Worm (Caenorhabditis elegans): ENCODE data around the gene srbc-77.

srbc-77 gene

ce11 chrV:15921102-15921501 is 8.9 kb upstream of the srbc-77 start, which contains the start of gene cdr-1:
Gene cdr-1, plus strand, starts transcription at chrV:15921309.
- no peak for TF ChIP-seq hmg-1.2 (GFP tag; IDR thresholded peaks at IDR 0.05)
- TF ChIP-seq mes-4 (tag; optimal IDR thresholded peaks at IDR 0.05), result no peak
- TF ChIP-seq bed-2 (GFP tag; IDR thresholded peaks at IDR 0.05), result no peak
- no peak for TF ChIP-seq ama-1 (optimal IDR thresholded peaks at IDR 0.05)
- no peak for TF ChIP-seq ama-1 (GFP tag; optimal IDR thresholded peaks at IDR 0.05)
- no peak for TF ChIP-seq T26A5.8 (tag; optimal IDR thresholded peaks at IDR 0.05)
- TF ChIP-seq cebp-1 (GFP tag; IDR thresholded peaks at IDR 0.05), result no peak
- TF ChIP-seq cebp-1 (tag; optimal IDR thresholded peaks at IDR 0.05), result no peak
- TF ChIP-seq egl-44 (GFP tag; IDR thresholded peaks at IDR 0.05), result no peak
- TF ChIP-seq hmg-20 (GFP tag; IDR thresholded peaks at IDR 0.05), result no peak
- TF ChIP-seq nhr-120 (GFP tag; IDR thresholded peaks at IDR 0.05), result no peak
- TF ChIP-seq Y53G8AR.9 (GFP tag; conservative IDR thresholded peaks at IDR 0.05), result no peak
- no peak for TF ChIP-seq let-526 (GFP tag; IDR thresholded peaks at IDR 0.05)
- no peak for TF ChIP-seq F52B5.7 (tag; optimal IDR thresholded peaks at IDR 0.05)

DNA sequence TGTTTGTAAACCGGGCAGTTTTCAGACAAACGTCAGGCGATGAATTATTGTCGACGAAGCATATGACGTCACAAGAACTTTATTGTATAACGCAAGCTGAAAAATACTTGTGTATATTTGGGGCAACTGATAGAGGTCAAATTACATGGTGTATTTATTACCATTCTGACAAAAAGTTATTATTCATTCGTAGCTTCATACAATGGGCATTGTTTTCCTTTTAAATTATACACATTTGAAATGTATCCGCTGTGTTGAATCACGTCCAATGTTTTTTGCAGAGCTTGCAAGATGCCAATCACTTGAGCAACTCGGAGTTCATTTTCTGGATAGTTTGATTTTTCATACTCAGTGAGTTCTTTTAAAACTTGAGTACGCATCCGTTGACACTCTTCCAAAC is 7.0 kb upstream of the srbc-77 start, which contains the start of gene F35E8.13:
Gene F35E8.13, plus strand, starts transcription at position 301 of the 400 bp plus-strand sequence.
- no peak for TF ChIP-seq sptf-2 (GFP tag; optimal IDR thresholded peaks at IDR 0.05)

DNA sequence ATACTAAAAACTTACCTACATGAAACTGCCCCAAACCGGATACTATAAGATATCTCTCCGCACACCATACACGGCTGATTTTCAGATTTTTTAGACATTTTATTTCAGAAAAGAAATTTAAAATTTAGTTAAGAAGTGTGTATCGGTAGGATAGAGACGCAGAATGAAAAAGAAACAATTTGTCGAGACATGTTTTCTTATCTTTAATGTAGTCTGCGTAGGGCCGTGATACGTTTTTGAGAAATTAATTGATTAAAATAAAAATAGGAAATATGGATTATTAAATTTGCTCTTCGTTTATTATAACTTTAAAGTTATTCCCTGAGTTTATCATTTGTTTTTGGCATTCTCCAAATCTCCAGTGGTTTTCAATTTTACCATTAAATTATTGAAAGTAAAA is 5.7 kb upstream of the srbc-77 start, which contains the start of gene nhr-108:
Gene nhr-108, minus strand, starts transcription at position 166 of the 400 bp plus-strand sequence.
- TF ChIP-seq snpc-4 (GFP tag; optimal IDR thresholded peaks at IDR 0.05) (no peak), snpc-4 (tag; optimal IDR thresholded peaks at IDR 0.05) (no peak), rec-8 (tag; optimal IDR thresholded peaks at IDR 0.05) (no peak), hmg-20 (GFP tag; IDR thresholded peaks at IDR 0.05) (no peak), madf-8 (GFP tag; conservative IDR thresholded peaks at IDR 0.05) (no peak), egrh-3 (GFP tag; IDR thresholded peaks at IDR 0.05) (no peak), Y53F4B.3 (GFP tag; IDR thresholded peaks at IDR 0.05) (no peak), somi-1 (GFP tag; optimal IDR thresholded peaks at IDR 0.05) (no peak), ztf-26 (tag; optimal IDR thresholded peaks at IDR 0.05) (no peak), F49E8.2 (tag; optimal IDR thresholded peaks at IDR 0.05; ENCODE audit: insufficient read depth) (no peak), K12H6.12 (tag; optimal IDR thresholded peaks at IDR 0.05) (no peak), lsy-27 (tag; optimal IDR thresholded peaks at IDR 0.05; ENCODE audit: borderline replicate concordance, insufficient read depth) (no peak), mcd-1 (GFP tag; IDR thresholded peaks at IDR 0.05) (no peak), cebp-1 (GFP tag; IDR thresholded peaks at IDR 0.05) (no peak), cebp-1 (tag; optimal IDR thresholded peaks at IDR 0.05) (no peak), Y95B8A.8 (GFP tag; IDR thresholded peaks at IDR 0.05) (no peak), xnd-1 (tag; optimal IDR thresholded peaks at IDR 0.05) (no peak), nhr-27 (tag; optimal IDR thresholded peaks at IDR 0.05) (no peak), F37B4.10 (GFP tag; IDR thresholded peaks at IDR 0.05) (no peak), dpff-1 (tag; optimal IDR thresholded peaks at IDR 0.05) (no peak)

ce11 chrV:15928325-15928724 is 1.7 kb upstream of the srbc-77 start, which contains the start of gene pzf-1:
Gene pzf-1, minus strand, starts transcription at chrV:15928425.
- TF ChIP-seq mes-4 (tag; optimal IDR thresholded peaks at IDR 0.05) (no peak), F49E8.2 (tag; optimal IDR thresholded peaks at IDR 0.05; ENCODE audit: insufficient read depth) (no peak), egl-18 (GFP tag; IDR thresholded peaks at IDR 0.05) (no peak), madf-3 (GFP tag; IDR thresholded peaks at IDR 0.05) (no peak), hsf-1 (GFP tag; IDR thresholded peaks at IDR 0.05) (no peak), Y95B8A.8 (GFP tag; IDR thresholded peaks at IDR 0.05) (no peak), ekl-4 (GFP tag; IDR thresholded peaks at IDR 0.05) (no peak), nhr-27 (tag; optimal IDR thresholded peaks at IDR 0.05) (no peak), nfya-1 (tag; optimal IDR thresholded peaks at IDR 0.05; ENCODE audit: borderline replicate concordance, insufficient read depth) (no peak)
